Fruit fly (Drosophila melanogaster) whole organism, embryonic: ENCODE results near the gene pall.
A peak's percentile ranks its signal among the peaks of the same experiment; 100 is the strongest.

ENCODE experiments used
- Abd-B ChIP-seq: fragments of 200-800 bp; sonication (Bioruptor generic); optimal IDR thresholded peaks from 2 replicates; lab custom pipeline; 2018; ENCODE audit warnings: missing biosample characterization, mild to moderate bottlenecking, missing genetic modification characterization, moderate library complexity
- C15 ChIP-seq: fragments of 200-800 bp; sonication (Bioruptor generic); IDR thresholded peaks from 3 replicates; pipeline ENCODE4 v1.3.6; 2022; ENCODE audit warnings: missing biosample characterization, missing genetic modification characterization
- CG10147 ChIP-seq: fragments of 200-800 bp; sonication (Bioruptor generic); optimal IDR thresholded peaks from 2 replicates; lab custom pipeline; 2019; ENCODE audit warnings: missing biosample characterization, mild to moderate bottlenecking, missing genetic modification characterization, moderate library complexity
- CG10267 ChIP-seq: fragments of 200-800 bp; sonication (Bioruptor generic); optimal IDR thresholded peaks from 2 replicates; lab custom pipeline; 2018; ENCODE audit warnings: missing biosample characterization, mild to moderate bottlenecking, missing genetic modification characterization, moderate library complexity
- CG10543 ChIP-seq: fragments of 200-800 bp; sonication (Bioruptor generic); optimal IDR thresholded peaks from 3 replicates; lab custom pipeline; 2017; ENCODE audit warnings: missing biosample characterization, mild to moderate bottlenecking, missing genetic modification characterization, moderate library complexity
- CG10654 ChIP-seq: fragments of 200-800 bp; sonication (Bioruptor generic); optimal IDR thresholded peaks from 2 replicates; lab custom pipeline; 2016; ENCODE audit warnings: missing biosample characterization, missing genetic modification characterization
- CG11456 ChIP-seq: fragments of 200-800 bp; sonication (Bioruptor generic); IDR thresholded peaks from 3 replicates; pipeline ENCODE4 v1.3.6; 2022; ENCODE audit warnings: missing biosample characterization, missing genetic modification characterization
- CG1233 ChIP-seq: fragments of 200-800 bp; sonication (Bioruptor generic); optimal IDR thresholded peaks from 4 replicates; lab custom pipeline; 2018; ENCODE audit warnings: missing biosample characterization, mild to moderate bottlenecking, missing genetic modification characterization
- CG12942 ChIP-seq: fragments of 200-800 bp; sonication (Bioruptor generic); optimal IDR thresholded peaks from 3 replicates; lab custom pipeline; 2016; ENCODE audit warnings: missing biosample characterization, missing genetic modification characterization
- CG13775 ChIP-seq: fragments of 200-800 bp; sonication (Bioruptor generic); optimal IDR thresholded peaks from 3 replicates; lab custom pipeline; 2017; ENCODE audit warnings: missing biosample characterization, mild to moderate bottlenecking, missing genetic modification characterization
- CG15011 ChIP-seq: fragments of 200-800 bp; sonication (Bioruptor generic); optimal IDR thresholded peaks from 3 replicates; lab custom pipeline; 2018; ENCODE audit warnings: missing biosample characterization, mild to moderate bottlenecking, missing genetic modification characterization
- CG15073 ChIP-seq: fragments of 200-800 bp; sonication (Bioruptor generic); optimal IDR thresholded peaks from 2 replicates; lab custom pipeline; 2016; ENCODE audit warnings: missing biosample characterization, missing genetic modification characterization
- CG17829 ChIP-seq: fragments of 200-800 bp; optimal IDR thresholded peaks from 2 replicates; lab custom pipeline; 2019; ENCODE audit warnings: missing biosample characterization, mild to moderate bottlenecking, missing genetic modification characterization, moderate library complexity
- CG33557 ChIP-seq: fragments of 200-800 bp; sonication (Bioruptor generic); optimal IDR thresholded peaks from 2 replicates; lab custom pipeline; 2019; ENCODE audit warnings: missing biosample characterization, mild to moderate bottlenecking, missing genetic modification characterization, moderate library complexity
- CG4404 ChIP-seq: fragments of 200-800 bp; sonication (Bioruptor generic); IDR thresholded peaks from 2 replicates; pipeline ENCODE4 v1.3.6; 2022; ENCODE audit warnings: missing biosample characterization, missing genetic modification characterization
- CG7357 ChIP-seq: fragments of 200-800 bp; sonication (Bioruptor generic); IDR thresholded peaks from 3 replicates; pipeline ENCODE4 v1.3.6; 2022; ENCODE audit warnings: missing biosample characterization, missing genetic modification characterization
- CG7839 ChIP-seq: fragments of 200-800 bp; sonication (Bioruptor generic); optimal IDR thresholded peaks from 3 replicates; lab custom pipeline; 2018; ENCODE audit warnings: missing biosample characterization, mild to moderate bottlenecking, missing genetic modification characterization, moderate library complexity
- CkIIα-i1 ChIP-seq: fragments of 200-800 bp; sonication (Bioruptor generic); IDR thresholded peaks from 2 replicates; pipeline ENCODE4 v1.3.6; 2022; ENCODE audit warnings: missing biosample characterization, missing genetic modification characterization
- GATAe ChIP-seq: fragments of 200-800 bp; sonication (Bioruptor generic); conservative IDR thresholded peaks from 2 replicates; pipeline ENCODE4 v1.3.6; 2022; ENCODE audit warnings: missing biosample characterization, missing genetic modification characterization
- H2.0 ChIP-seq: fragments of 200-800 bp; sonication (Bioruptor generic); IDR thresholded peaks from 2 replicates; pipeline ENCODE4 v1.3.6; 2022; ENCODE audit warnings: missing biosample characterization, missing genetic modification characterization
- Hand ChIP-seq: fragments of 200-800 bp; sonication (Bioruptor generic); optimal IDR thresholded peaks from 2 replicates; lab custom pipeline; 2017; ENCODE audit warnings: mild to moderate bottlenecking, missing biosample characterization, missing genetic modification reagents, missing genetic modification characterization
- Max ChIP-seq: fragments of 200-800 bp; sonication (Bioruptor generic); optimal IDR thresholded peaks from 2 replicates; lab custom pipeline; 2016; ENCODE audit warnings: missing biosample characterization, mild to moderate bottlenecking, missing genetic modification characterization
- NC2α ChIP-seq: fragments of 200-800 bp; sonication (Bioruptor generic); optimal IDR thresholded peaks from 2 replicates; lab custom pipeline; 2016; ENCODE audit warnings: missing biosample characterization, missing genetic modification characterization
- Pdp1 ChIP-seq, 2 experiments: fragments of 200-800 bp; sonication (Bioruptor generic); optimal IDR thresholded peaks; 3 replicates each; lab custom pipeline; 2016; ENCODE audit warnings: missing biosample characterization in 2 of 2, missing genetic modification characterization in 2 of 2, mild to moderate bottlenecking in 1 of 2, moderate library complexity in 1 of 2
- Trl ChIP-seq, 3 experiments: fragments of >200 bp in 2 of 3; fragments of 200-800 bp in 1 of 3; sonication (Bioruptor generic) in 1 of 3; optimal IDR thresholded peaks; 2 replicates in 1 of 3; 3 replicates in 2 of 3; lab custom pipeline; 2016 to 2017; ENCODE audit warnings: missing biosample characterization in 1 of 3, missing genetic modification characterization in 1 of 3
- Vsx1 ChIP-seq: fragments of 200-800 bp; sonication (Bioruptor generic); optimal IDR thresholded peaks from 2 replicates; lab custom pipeline; 2017; ENCODE audit warnings: missing biosample characterization, mild to moderate bottlenecking, missing genetic modification characterization, missing genetic modification reagents
- YL-1 ChIP-seq: fragments of 200-800 bp; sonication (Bioruptor generic); optimal IDR thresholded peaks from 3 replicates; lab custom pipeline; 2017; ENCODE audit warnings: missing biosample characterization, mild to moderate bottlenecking, missing genetic modification characterization
- aop ChIP-seq: fragments of 200-800 bp; sonication (Bioruptor generic); IDR thresholded peaks from 2 replicates; pipeline ENCODE4 v1.3.6; 2022; ENCODE audit warnings: missing biosample characterization, missing genetic modification characterization
- ash1 ChIP-seq: fragments of 200-800 bp; sonication (Bioruptor generic); optimal IDR thresholded peaks from 2 replicates; lab custom pipeline; 2018; ENCODE audit warnings: missing biosample characterization, mild to moderate bottlenecking, missing genetic modification characterization
- bowl ChIP-seq: fragments of 200-800 bp; sonication (Bioruptor generic); IDR thresholded peaks from 2 replicates; pipeline ENCODE4 v1.3.6; 2022; ENCODE audit warnings: missing biosample characterization, missing genetic modification characterization
- br ChIP-seq: fragments of >200 bp; optimal IDR thresholded peaks from 2 replicates; lab custom pipeline; 2017
- chif ChIP-seq, 2 experiments: fragments of 200-800 bp; sonication (Bioruptor generic); optimal IDR thresholded peaks; 3 replicates each; lab custom pipeline; 2016; ENCODE audit warnings: missing biosample characterization in 2 of 2, missing genetic modification characterization in 2 of 2
- exex ChIP-seq: fragments of 200-800 bp; sonication (Bioruptor generic); optimal IDR thresholded peaks from 4 replicates; lab custom pipeline; 2018; ENCODE audit warnings: missing biosample characterization, mild to moderate bottlenecking, missing genetic modification characterization, moderate library complexity
- eyg ChIP-seq: fragments of 200-800 bp; sonication (Bioruptor generic); optimal IDR thresholded peaks from 3 replicates; lab custom pipeline; 2016; ENCODE audit warnings: missing biosample characterization, missing genetic modification characterization
- fu2 ChIP-seq: fragments of 200-800 bp; sonication (Bioruptor generic); optimal IDR thresholded peaks from 2 replicates; lab custom pipeline; 2016; ENCODE audit warnings: missing biosample characterization, missing genetic modification characterization
- grau ChIP-seq: fragments of 200-800 bp; optimal IDR thresholded peaks from 3 replicates; lab custom pipeline; 2019; ENCODE audit warnings: missing biosample characterization, mild to moderate bottlenecking, missing genetic modification characterization, moderate library complexity
- hkb ChIP-seq, 2 experiments: fragments of 200-800 bp in 1 of 2; fragments of >200 bp in 1 of 2; sonication (Bioruptor generic) in 1 of 2; IDR thresholded peaks in 1 of 2; optimal IDR thresholded peaks in 1 of 2; 2 replicates each; pipeline versions ENCODE4 v1.3.6 to Lab custom; 2017 to 2022; ENCODE audit warnings: missing biosample characterization in 1 of 2, missing genetic modification characterization in 1 of 2
- kah ChIP-seq: fragments of 200-800 bp; sonication (Bioruptor generic); optimal IDR thresholded peaks from 2 replicates; lab custom pipeline; 2018; ENCODE audit warnings: missing biosample characterization, mild to moderate bottlenecking, missing genetic modification characterization
- mam ChIP-seq: fragments of 200-800 bp; sonication (Bioruptor generic); optimal IDR thresholded peaks from 3 replicates; lab custom pipeline; 2016; ENCODE audit warnings: missing biosample characterization, missing genetic modification characterization
- prd ChIP-seq, 3 experiments: fragments of >200 bp in 2 of 3; fragments of 200-800 bp in 1 of 3; sonication (Bioruptor generic) in 1 of 3; optimal IDR thresholded peaks in 2 of 3; IDR thresholded peaks in 1 of 3; 2 replicates in 2 of 3; 3 replicates in 1 of 3; pipeline versions ENCODE4 v1.3.6 to Lab custom; 2017 to 2022; ENCODE audit warnings: missing biosample characterization in 1 of 3, missing genetic modification characterization in 1 of 3
- psq ChIP-seq: fragments of 200-800 bp; sonication (Bioruptor generic); optimal IDR thresholded peaks from 2 replicates; lab custom pipeline; 2017; ENCODE audit warnings: missing biosample characterization, missing genetic modification characterization
- pzg ChIP-seq: fragments of 200-800 bp; sonication (Bioruptor generic); optimal IDR thresholded peaks from 3 replicates; lab custom pipeline; 2018; ENCODE audit warnings: missing biosample characterization, mild to moderate bottlenecking, missing genetic modification characterization, moderate library complexity
- ranshi ChIP-seq: fragments of 200-800 bp; sonication (Bioruptor generic); IDR thresholded peaks from 2 replicates; pipeline ENCODE4 v1.3.6; 2022; ENCODE audit warnings: missing biosample characterization, missing genetic modification characterization
- rib ChIP-seq: fragments of 200-800 bp; sonication (Bioruptor generic); IDR thresholded peaks from 2 replicates; pipeline ENCODE4 v1.3.6; 2022; ENCODE audit warnings: missing biosample characterization, missing genetic modification characterization
- stc ChIP-seq: fragments of 200-800 bp; sonication (Bioruptor generic); IDR thresholded peaks from 2 replicates; pipeline ENCODE4 v1.3.6; 2022; ENCODE audit warnings: missing biosample characterization, missing genetic modification characterization
- tup ChIP-seq: fragments of 200-800 bp; sonication (Bioruptor generic); optimal IDR thresholded peaks from 2 replicates; lab custom pipeline; 2016; ENCODE audit warnings: missing biosample characterization, mild to moderate bottlenecking, missing genetic modification characterization, moderate library complexity
- unpg ChIP-seq: fragments of 200-800 bp; sonication (Bioruptor generic); optimal IDR thresholded peaks from 3 replicates; lab custom pipeline; 2018; ENCODE audit warnings: missing biosample characterization, mild to moderate bottlenecking, missing genetic modification characterization, moderate library complexity
- yki ChIP-seq: fragments of >200 bp; optimal IDR thresholded peaks from 3 replicates; lab custom pipeline; 2018

Gene pall

DNA sequence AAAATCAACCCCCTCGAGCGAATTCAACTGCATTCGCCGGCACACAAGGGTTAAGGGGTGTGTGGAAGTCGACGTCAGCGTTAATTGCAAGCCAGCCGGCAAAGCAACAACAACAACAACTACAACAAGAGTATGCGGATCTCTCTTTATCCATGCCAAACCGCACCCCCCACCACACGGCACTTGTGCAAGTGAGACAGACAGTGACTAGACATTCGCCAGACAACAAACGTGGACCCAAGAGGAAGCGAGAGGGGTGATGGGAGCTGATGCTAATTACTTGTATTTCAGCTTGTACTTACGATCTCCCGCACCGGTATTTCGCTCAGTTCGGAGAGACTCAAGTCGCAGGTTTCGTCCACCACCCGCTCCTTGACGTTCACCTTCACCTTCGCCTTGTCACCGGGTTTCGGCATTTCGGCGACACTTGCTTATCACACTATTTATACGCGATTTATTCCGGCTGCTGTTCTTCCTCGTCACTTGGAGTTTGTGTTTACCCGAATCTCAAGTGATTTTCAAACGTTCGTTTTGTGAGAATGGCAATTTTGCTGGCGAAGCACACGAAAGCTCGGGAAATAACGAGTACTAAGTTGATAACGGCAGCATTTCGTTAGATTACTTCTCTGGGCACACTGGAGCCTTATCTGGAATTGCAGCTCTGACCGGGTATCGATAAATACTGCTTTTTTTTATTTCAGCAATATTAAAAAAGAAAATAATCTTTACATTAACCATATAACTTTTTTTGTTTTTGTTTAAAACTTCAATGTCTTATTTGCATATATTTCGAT lies 21.6 kb upstream of the pall start, which contains the start of gene CG3408 (continued):
- no peak for TF ChIP-seq hkb (optimal IDR thresholded peaks at IDR 0.05; lab: Kevin White, UChicago)
- no peak for TF ChIP-seq hkb (GFP tag; IDR thresholded peaks at IDR 0.05; lab: Robert Waterston, UW)
- peak; percentile 94 for TF ChIP-seq pzg
- TF ChIP-seq CG7357 (GFP tag; lab: Robert Waterston, UW), result no peak; the same call in 2 of the 3 replicates
- TF ChIP-seq eyg, result peak; percentile 18
- TF ChIP-seq Abd-B (GFP tag; lab: Kevin White, UChicago), result no peak
- peak; percentile 76 for TF ChIP-seq exex
- TF ChIP-seq aop (GFP tag; lab: Robert Waterston, UW), result no peak
- TF ChIP-seq chif (GFP tag; optimal IDR thresholded peaks at IDR 0.05; lab: Kevin White, UChicago), result no peak
- no peak for TF ChIP-seq CG12942
- TF ChIP-seq H2.0 (GFP tag; lab: Robert Waterston, UW), result no peak
- TF ChIP-seq CG15073 (GFP tag; lab: Kevin White, UChicago), result no peak
- TF ChIP-seq CG10147, result no peak
- no peak for TF ChIP-seq CG15011 (GFP tag; lab: Kevin White, UChicago)
- TF ChIP-seq yki (lab: Kevin White, UChicago), result no peak
- TF ChIP-seq NC2α, result no peak
- TF ChIP-seq GATAe (GFP tag; lab: Robert Waterston, UW), result peak; percentile 23; the same call in 1 of the 2 replicates
- TF ChIP-seq Trl (optimal IDR thresholded peaks at IDR 0.05; lab: Kevin White, UChicago), result peak in 1 of 2 experiments; percentile 20
- no peak for TF ChIP-seq Trl (GFP tag; optimal IDR thresholded peaks at IDR 0.05; lab: Kevin White, UChicago)
- TF ChIP-seq CG33557 (GFP tag; lab: Kevin White, UChicago), result no peak
- no peak for TF ChIP-seq CG13775 (GFP tag; lab: Kevin White, UChicago)
- no peak for TF ChIP-seq stc
- TF ChIP-seq Vsx1, result peak; percentile 86
- no peak for TF ChIP-seq unpg (GFP tag; lab: Kevin White, UChicago)
- no peak for TF ChIP-seq tup (GFP tag; lab: Kevin White, UChicago)
- TF ChIP-seq CG1233, result peak; percentile 56
- TF ChIP-seq CG17829 (tag; lab: Kevin White, UChicago), result peak; percentile 20
- no peak for TF ChIP-seq mam (GFP tag; lab: Kevin White, UChicago)
- TF ChIP-seq grau (tag; lab: Kevin White, UChicago), result no peak
- no peak for TF ChIP-seq prd (optimal IDR thresholded peaks at IDR 0.05; lab: Kevin White, UChicago)
- no peak for TF ChIP-seq prd (GFP tag; IDR thresholded peaks at IDR 0.05; lab: Robert Waterston, UW)
- no peak for TF ChIP-seq CkIIα-i1 (GFP tag; lab: Robert Waterston, UW)
- TF ChIP-seq ranshi (GFP tag; lab: Robert Waterston, UW), result 0 out of 2 replicates have a peak, but pooled peaks have one; percentile 8
- TF ChIP-seq CG10267, result peak; percentile 39
- TF ChIP-seq C15 (GFP tag; lab: Robert Waterston, UW), result no peak
- TF ChIP-seq br, result no peak
- TF ChIP-seq Hand (GFP tag; lab: Kevin White, UChicago), result no peak
- peak; percentile 62 for TF ChIP-seq CG10543 (GFP tag; lab: Kevin White, UChicago)
- peak; percentile 60 for TF ChIP-seq YL-1
- peak in 1 of 2 experiments; percentile 50 for TF ChIP-seq Pdp1 (GFP tag; optimal IDR thresholded peaks at IDR 0.05; lab: Kevin White, UChicago)
- no peak for TF ChIP-seq psq
- TF ChIP-seq ash1 (GFP tag; lab: Kevin White, UChicago), result no peak
- TF ChIP-seq CG4404 (GFP tag; lab: Robert Waterston, UW), result no peak
- no peak for TF ChIP-seq kah (GFP tag; lab: Kevin White, UChicago)
- no peak for TF ChIP-seq fu2
- no peak for TF ChIP-seq CG11456 (GFP tag; lab: Robert Waterston, UW)
- 0 out of 2 replicates have a peak, but pooled peaks have one; percentile 24 for TF ChIP-seq rib (GFP tag; lab: Robert Waterston, UW)
- TF ChIP-seq bowl (GFP tag; lab: Robert Waterston, UW), result no peak
- TF ChIP-seq CG7839 (tag; lab: Kevin White, UChicago), result peak; percentile 26
- peak; percentile 38 for TF ChIP-seq Max (GFP tag; lab: Kevin White, UChicago)
- no peak for TF ChIP-seq CG10654
